Worm (Caenorhabditis elegans) whole organism, midembryonic: ENCODE data around the gene T06E4.7.

Source experiments
- T22C8.4 ChIP-seq: fragments of 200-800 bp; sonication (Bioruptor generic); IDR thresholded peaks from 2 replicates; pipeline ENCODE4 v1.3.6; 2022; ENCODE audit warnings: missing genetic modification characterization, missing compliant biosample characterization
- cog-1 ChIP-seq: sonication (generic microtip); optimal IDR thresholded peaks from 2 replicates; lab custom pipeline; 2016; ENCODE audit warnings: missing genetic modification characterization, missing compliant biosample characterization
- flt-1 ChIP-seq: fragments of 200-800 bp; sonication (Bioruptor generic); IDR thresholded peaks from 2 replicates; pipeline ENCODE4 v1.3.6; 2022; ENCODE audit warnings: missing genetic modification characterization, missing compliant biosample characterization
- klf-2 ChIP-seq: fragments of 200-800 bp; sonication (Bioruptor generic); conservative IDR thresholded peaks from 2 replicates; pipeline ENCODE4 v1.3.6; 2022; ENCODE audit warnings: missing genetic modification reagents, missing genetic modification characterization, missing compliant biosample characterization
- med-1 ChIP-seq: sonication (generic microtip); optimal IDR thresholded peaks from 2 replicates; lab custom pipeline; 2017; ENCODE audit warnings: missing genetic modification characterization, mild to moderate bottlenecking, missing compliant biosample characterization, antibody characterized with exemption, missing genetic modification reagents; ENCODE audit not compliant: insufficient read depth
- ref-1 ChIP-seq: fragments of 200-800 bp; sonication (Bioruptor generic); conservative IDR thresholded peaks from 2 replicates; pipeline ENCODE4 v1.3.6; 2022; ENCODE audit warnings: missing genetic modification reagents, missing genetic modification characterization, missing compliant biosample characterization
- tab-1 ChIP-seq: fragments of 200-800 bp; sonication (Bioruptor generic); IDR thresholded peaks from 2 replicates; pipeline ENCODE4 v1.3.6; 2022; ENCODE audit warnings: missing genetic modification characterization, missing compliant biosample characterization
- ztf-23 ChIP-seq: fragments of 200-800 bp; sonication (Bioruptor generic); IDR thresholded peaks from 2 replicates; pipeline ENCODE4 v1.3.6; 2022; ENCODE audit warnings: missing genetic modification reagents, missing genetic modification characterization, missing compliant biosample characterization
- ztf-29 ChIP-seq: fragments of 200-800 bp; sonication (Bioruptor generic); IDR thresholded peaks from 2 replicates; pipeline ENCODE4 v1.3.6; 2022; ENCODE audit warnings: missing genetic modification reagents, missing genetic modification characterization, missing compliant biosample characterization

Gene T06E4.7

DNA sequence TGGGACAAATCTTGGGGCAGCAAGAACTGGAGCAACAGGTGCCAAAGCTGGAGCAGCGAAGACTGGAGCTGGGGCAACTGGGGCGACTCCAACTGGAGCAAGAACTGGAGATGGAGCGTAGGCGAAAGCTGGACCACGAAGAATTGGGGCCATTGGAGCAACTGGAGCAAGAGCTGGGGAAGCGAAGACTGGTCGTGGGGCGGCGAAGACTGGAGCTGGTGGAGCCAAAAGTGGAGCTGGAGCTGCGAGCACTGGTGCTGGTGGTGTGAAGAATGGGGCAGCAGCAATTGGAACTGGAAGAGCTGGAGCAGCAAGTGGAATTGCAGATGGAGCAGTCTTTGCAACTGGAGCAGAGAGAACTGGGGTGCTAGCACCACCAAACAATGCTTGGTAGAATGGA is 3.9 kb upstream of the T06E4.7 start:
- TF ChIP-seq ztf-23 (GFP tag; lab: Robert Waterston, UW): 0 out of 2 replicates have a peak, but pooled peaks have one; percentile 30

DNA sequence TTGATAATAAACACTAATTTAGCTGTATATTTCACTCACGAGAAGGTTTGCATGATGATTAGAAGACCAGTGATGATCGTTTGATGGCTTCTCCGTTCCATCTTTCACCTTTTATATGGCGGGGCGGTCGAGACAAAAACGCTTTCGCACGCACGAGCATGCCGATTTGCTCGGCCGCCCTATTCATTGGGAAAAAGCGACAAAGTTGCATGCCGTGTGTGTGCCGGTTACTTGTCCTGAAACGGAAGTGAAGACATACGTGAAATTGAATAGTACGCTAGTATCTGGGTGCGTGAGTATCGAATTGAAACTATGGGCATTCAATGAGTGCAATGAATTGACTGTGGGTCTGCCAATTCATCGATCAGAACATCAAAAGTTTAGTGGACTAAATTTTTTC is 3.4 kb upstream of the T06E4.7 start, which contains the start of gene idpc-5:
Gene idpc-5 (minus strand): TSS at position 101 of the 400 bp plus-strand sequence.
- TF ChIP-seq med-1 (GFP tag; lab: Kevin White, UChicago) (no peak), flt-1 (GFP tag; lab: Robert Waterston, UW) (no peak), T22C8.4 (GFP tag; lab: Robert Waterston, UW) (no peak), cog-1 (tag; lab: Kevin White, UChicago) (no peak), tab-1 (GFP tag; lab: Robert Waterston, UW) (no peak), ref-1 (GFP tag; lab: Robert Waterston, UW) (no peak), klf-2 (no peak), ztf-23 (GFP tag; lab: Robert Waterston, UW) (no peak), ztf-29 (GFP tag; lab: Robert Waterston, UW) (no peak)

ce11 chrV:9625122-9625521 is 1.1 kb upstream of the T06E4.7 start, which contains the start of gene idpc-4:
idpc-4 (plus strand) TSS chrV:9625422.
- TF ChIP-seq ref-1 (GFP tag; lab: Robert Waterston, UW) (no peak), klf-2 (no peak), ztf-23 (GFP tag; lab: Robert Waterston, UW) (no peak), T22C8.4 (GFP tag; lab: Robert Waterston, UW) (no peak), flt-1 (GFP tag; lab: Robert Waterston, UW) (no peak), ztf-29 (GFP tag; lab: Robert Waterston, UW) (no peak), cog-1 (tag; lab: Kevin White, UChicago) (no peak), med-1 (GFP tag; lab: Kevin White, UChicago) (no peak), tab-1 (GFP tag; lab: Robert Waterston, UW) (no peak)

ce11 chrV:9628603-9629002 is 2.4 kb downstream of the T06E4.7 start:
- TF ChIP-seq klf-2: no peak
- TF ChIP-seq T22C8.4 (GFP tag; lab: Robert Waterston, UW): no peak
- TF ChIP-seq med-1 (GFP tag; lab: Kevin White, UChicago): no peak
- no peak for TF ChIP-seq cog-1 (tag; lab: Kevin White, UChicago)
- no peak for TF ChIP-seq ref-1 (GFP tag; lab: Robert Waterston, UW)

ce11 chrV:9629114-9629513 is 2.9 kb downstream of the T06E4.7 start, which contains the start of gene idpc-3:
idpc-3 (minus strand) TSS chrV:9629214.
- TF ChIP-seq T22C8.4 (GFP tag; lab: Robert Waterston, UW) (no peak), klf-2 (no peak), ref-1 (GFP tag; lab: Robert Waterston, UW) (no peak), tab-1 (GFP tag; lab: Robert Waterston, UW) (no peak)

DNA sequence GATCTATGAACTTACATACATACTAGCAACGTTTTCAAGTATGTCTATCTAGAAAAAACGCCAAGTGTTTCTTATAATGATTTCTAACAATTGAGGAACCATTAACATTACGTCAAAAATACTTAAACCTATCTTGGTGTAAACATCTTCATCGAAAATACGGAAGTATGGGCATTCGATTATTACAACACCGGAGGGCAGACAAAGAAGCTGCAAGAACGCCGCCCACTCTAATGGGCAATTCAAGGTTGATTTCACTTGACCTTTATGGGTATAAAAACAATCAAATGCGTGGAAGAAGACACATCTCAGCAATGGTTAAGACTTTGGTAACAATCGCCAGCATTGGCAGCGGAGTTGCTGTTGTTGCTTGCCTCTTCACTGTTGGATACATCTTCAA is 3.4 kb downstream of the T06E4.7 start, which contains the start of gene col-146:
Gene col-146 (plus strand): TSS at position 301 of the 400 bp plus-strand sequence.
- TF ChIP-seq ztf-23 (GFP tag; lab: Robert Waterston, UW) (no peak), cog-1 (tag; lab: Kevin White, UChicago) (no peak), ztf-29 (GFP tag; lab: Robert Waterston, UW) (no peak), med-1 (GFP tag; lab: Kevin White, UChicago) (no peak), tab-1 (GFP tag; lab: Robert Waterston, UW) (no peak), T22C8.4 (GFP tag; lab: Robert Waterston, UW) (no peak), flt-1 (GFP tag; lab: Robert Waterston, UW) (no peak), ref-1 (GFP tag; lab: Robert Waterston, UW) (no peak), klf-2 (no peak)

ce11 chrV:9630542-9630941 is 4.3 kb downstream of the T06E4.7 start:
- TF ChIP-seq T22C8.4 (GFP tag; lab: Robert Waterston, UW) (no peak), tab-1 (GFP tag; lab: Robert Waterston, UW) (no peak), med-1 (GFP tag; lab: Kevin White, UChicago) (no peak), ztf-29 (GFP tag; lab: Robert Waterston, UW) (no peak), klf-2 (no peak), ref-1 (GFP tag; lab: Robert Waterston, UW) (no peak), flt-1 (GFP tag; lab: Robert Waterston, UW) (no peak), ztf-23 (GFP tag; lab: Robert Waterston, UW) (no peak), cog-1 (tag; lab: Kevin White, UChicago) (no peak)

- TF ChIP-seq flt-1 (GFP tag; lab: Robert Waterston, UW): no peak
- TF ChIP-seq ztf-29 (GFP tag; lab: Robert Waterston, UW): no peak
- TF ChIP-seq klf-2: no peak
- no peak for TF ChIP-seq tab-1 (GFP tag; lab: Robert Waterston, UW)
Observed at ce11 chrV:9630944-9631343, 4.7 kb downstream of the T06E4.7 start, which contains the start of gene T06E4.5. T06E4.5 (plus strand) TSS chrV:9631244.

DNA sequence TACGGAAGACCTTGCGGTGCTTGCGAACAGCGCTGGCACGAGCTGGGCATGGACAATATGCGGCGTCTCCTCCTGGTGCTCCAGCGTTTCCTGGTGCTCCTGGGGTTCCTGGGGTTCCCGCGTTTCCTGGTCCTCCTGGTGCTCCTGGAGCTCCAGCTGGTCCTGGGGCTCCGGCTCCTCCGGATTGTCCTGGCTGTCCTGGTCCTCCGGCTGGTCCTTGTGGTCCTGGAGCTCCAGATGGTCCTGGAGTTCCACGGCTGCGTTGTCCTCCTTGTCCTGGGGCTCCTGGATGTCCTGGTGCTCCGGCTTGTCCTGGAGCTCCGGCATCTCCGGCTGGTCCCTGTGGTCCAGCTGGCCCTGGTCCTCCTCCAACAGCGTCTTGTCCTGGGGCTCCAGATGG is 6.2 kb downstream of the T06E4.7 start:
- TF ChIP-seq ztf-23 (GFP tag; lab: Robert Waterston, UW): no peak
- TF ChIP-seq flt-1 (GFP tag; lab: Robert Waterston, UW): no peak
- TF ChIP-seq tab-1 (GFP tag; lab: Robert Waterston, UW): no peak
- TF ChIP-seq cog-1 (tag; lab: Kevin White, UChicago): no peak
- TF ChIP-seq ztf-29 (GFP tag; lab: Robert Waterston, UW): no peak
- TF ChIP-seq klf-2: no peak

- no peak for TF ChIP-seq T22C8.4 (GFP tag; lab: Robert Waterston, UW)
- TF ChIP-seq ref-1 (GFP tag; lab: Robert Waterston, UW): no peak
- TF ChIP-seq ztf-23 (GFP tag; lab: Robert Waterston, UW): no peak
- no peak for TF ChIP-seq ztf-29 (GFP tag; lab: Robert Waterston, UW)
- TF ChIP-seq tab-1 (GFP tag; lab: Robert Waterston, UW): no peak
- TF ChIP-seq med-1 (GFP tag; lab: Kevin White, UChicago): no peak
- no peak for TF ChIP-seq flt-1 (GFP tag; lab: Robert Waterston, UW)
- no peak for TF ChIP-seq cog-1 (tag; lab: Kevin White, UChicago)
- TF ChIP-seq klf-2: no peak
Observed at ce11 chrV:9633313-9633712, 7.1 kb downstream of the T06E4.7 start, which contains the start of gene col-147. col-147 (minus strand) TSS chrV:9633338.
